Worm (Caenorhabditis elegans): ENCODE data around the gene K02A6.2.

K02A6.2 gene

DNA sequence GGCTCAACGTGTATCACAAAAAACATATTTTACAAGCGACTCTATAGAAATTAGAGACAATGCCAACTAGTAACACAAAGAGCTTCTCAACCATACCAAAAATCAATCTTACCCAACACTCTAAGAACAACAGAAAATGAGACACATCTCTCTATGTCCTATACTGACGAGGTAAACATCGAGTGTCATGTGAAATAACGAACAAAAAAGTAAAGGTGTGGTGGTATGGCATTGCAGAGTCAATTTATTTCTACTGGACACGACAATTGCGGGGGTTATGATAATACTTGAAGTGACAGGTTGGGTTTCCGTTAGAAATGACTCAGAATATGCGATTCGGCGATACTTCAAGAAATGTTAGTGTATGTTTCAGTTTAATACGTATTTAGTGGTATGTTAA is 11.7 kb upstream of the K02A6.2 start:
- TF ChIP-seq lin-13 (tag; optimal IDR thresholded peaks at IDR 0.05) (no peak), mls-2 (tag; optimal IDR thresholded peaks at IDR 0.05) (no peak), unc-120 (tag; optimal IDR thresholded peaks at IDR 0.05; ENCODE audit: poor library complexity, severe bottlenecking) (no peak), blmp-1 (tag; optimal IDR thresholded peaks at IDR 0.05) (no peak), ces-1 (GFP tag; optimal IDR thresholded peaks at IDR 0.05) (no peak)

DNA sequence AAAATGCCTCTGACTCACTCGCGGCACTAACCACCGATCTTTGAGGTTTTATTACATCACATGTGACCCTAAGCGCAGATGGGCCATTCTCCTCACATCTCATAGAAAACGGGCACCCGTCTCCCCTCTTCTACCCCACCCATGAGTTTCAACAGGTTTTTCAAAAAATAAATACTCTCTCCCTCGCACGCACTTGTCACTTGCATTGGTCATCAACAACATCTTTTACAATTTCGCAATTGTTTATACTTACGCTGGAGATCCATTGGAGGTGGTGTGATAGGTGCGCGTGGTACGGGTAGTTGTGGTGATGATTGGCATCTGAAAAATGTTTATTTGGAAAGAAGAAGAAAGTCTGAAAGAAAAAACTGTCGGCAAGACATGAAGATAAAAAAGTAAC is 11.2 kb upstream of the K02A6.2 start, which contains the start of gene M60.4:
TSS of gene M60.4 (minus strand) at position 321 of the 400 bp plus-strand sequence.
- TF ChIP-seq ceh-43 (GFP tag; optimal IDR thresholded peaks at IDR 0.05) (no peak), sptf-1 (tag; optimal IDR thresholded peaks at IDR 0.05) (no peak), bed-3 (GFP tag; optimal IDR thresholded peaks at IDR 0.05) (no peak), unc-62 (GFP tag; optimal IDR thresholded peaks at IDR 0.05) (peak; percentile 54), hlh-1 (tag; optimal IDR thresholded peaks at IDR 0.05) (no peak), snpc-4 (tag; optimal IDR thresholded peaks at IDR 0.05) (no peak)

DNA sequence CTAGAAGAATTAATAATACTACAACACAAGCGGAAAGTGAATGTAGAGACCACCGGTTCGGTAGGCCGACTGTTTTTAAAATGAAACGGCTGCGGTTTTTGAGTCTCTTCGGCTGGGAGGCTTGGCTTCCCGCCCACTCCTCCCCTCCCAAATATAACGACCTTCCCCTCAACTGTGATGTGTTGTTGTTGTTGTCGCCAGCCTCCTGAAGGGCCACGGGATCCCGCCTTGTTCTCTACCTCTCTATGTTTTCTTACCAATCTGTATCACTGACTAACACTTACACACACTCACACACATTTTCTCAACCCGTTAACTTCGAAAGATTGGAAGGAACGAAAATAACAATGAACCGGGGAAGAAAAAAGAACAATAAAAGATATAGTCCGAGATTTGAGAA is 8.7 kb upstream of the K02A6.2 start:
- TF ChIP-seq nhr-12 (tag; optimal IDR thresholded peaks at IDR 0.05) (no peak), bed-3 (GFP tag; optimal IDR thresholded peaks at IDR 0.05) (no peak), ces-1 (GFP tag; optimal IDR thresholded peaks at IDR 0.05) (no peak), M03D4.4 (tag; optimal IDR thresholded peaks at IDR 0.05) (no peak), tbx-8 (GFP tag; optimal IDR thresholded peaks at IDR 0.05) (no peak), nhr-2 (tag; optimal IDR thresholded peaks at IDR 0.05) (no peak), sptf-1 (tag; optimal IDR thresholded peaks at IDR 0.05) (no peak), nhr-76 (tag; optimal IDR thresholded peaks at IDR 0.05) (no peak), drap-1 (GFP tag; optimal IDR thresholded peaks at IDR 0.05) (no peak), lin-13 (tag; optimal IDR thresholded peaks at IDR 0.05) (no peak), zip-8 (tag; optimal IDR thresholded peaks at IDR 0.05) (no peak), hlh-1 (tag; optimal IDR thresholded peaks at IDR 0.05) (no peak), mls-2 (tag; optimal IDR thresholded peaks at IDR 0.05) (no peak), unc-62 (GFP tag; optimal IDR thresholded peaks at IDR 0.05) (no peak), mep-1 (tag; optimal IDR thresholded peaks at IDR 0.05) (no peak), lsy-2 (tag; optimal IDR thresholded peaks at IDR 0.05) (no peak)

DNA sequence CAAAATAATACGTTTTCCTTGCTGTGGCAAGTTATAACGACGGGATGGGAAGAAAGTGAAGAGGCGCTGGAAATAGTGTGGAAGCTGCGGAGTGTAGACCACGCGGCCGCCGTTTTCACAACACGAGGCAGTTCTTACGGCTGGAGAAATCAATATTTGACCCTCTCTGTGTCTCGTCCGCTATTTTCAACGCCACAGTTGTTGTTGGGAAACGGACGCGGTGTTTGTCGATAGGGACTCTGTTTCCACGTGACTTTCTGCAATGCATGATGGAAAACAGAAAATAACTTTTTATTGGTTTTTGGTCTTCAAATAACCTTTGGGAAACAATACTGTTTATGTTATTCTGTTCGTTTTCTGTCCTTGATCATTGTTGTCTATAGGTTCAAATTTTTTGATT is 7.0 kb upstream of the K02A6.2 start, which contains the start of gene K02A6.3:
TSS of gene K02A6.3 (minus strand) at position 74 of the 400 bp plus-strand sequence.
- TF ChIP-seq drap-1 (GFP tag; optimal IDR thresholded peaks at IDR 0.05) = peak; percentile 6
- peak; percentile 57 for TF ChIP-seq pha-4 (tag; optimal IDR thresholded peaks at IDR 0.05)
- TF ChIP-seq unc-120 (tag; optimal IDR thresholded peaks at IDR 0.05; ENCODE audit: poor library complexity, severe bottlenecking) = peak; percentile 53
- peak; percentile 56 for TF ChIP-seq blmp-1 (tag; optimal IDR thresholded peaks at IDR 0.05)
- peak; percentile 4 for TF ChIP-seq ham-2 (GFP tag; optimal IDR thresholded peaks at IDR 0.05)
- TF ChIP-seq bed-3 (GFP tag; optimal IDR thresholded peaks at IDR 0.05) = no peak
- peak; percentile 81 for TF ChIP-seq hlh-1 (tag; optimal IDR thresholded peaks at IDR 0.05)
- TF ChIP-seq unc-62 (GFP tag; optimal IDR thresholded peaks at IDR 0.05) = peak; percentile 16
- TF ChIP-seq tbx-8 (GFP tag; optimal IDR thresholded peaks at IDR 0.05) = no peak
- TF ChIP-seq ces-1 (GFP tag; optimal IDR thresholded peaks at IDR 0.05) = peak; percentile 48
- no peak for TF ChIP-seq ztf-11 (tag; optimal IDR thresholded peaks at IDR 0.05)
- peak; percentile 2 for TF ChIP-seq cnd-1 (tag; optimal IDR thresholded peaks at IDR 0.05)
- peak; percentile 44 for TF ChIP-seq nhr-237 (tag; optimal IDR thresholded peaks at IDR 0.05)

DNA sequence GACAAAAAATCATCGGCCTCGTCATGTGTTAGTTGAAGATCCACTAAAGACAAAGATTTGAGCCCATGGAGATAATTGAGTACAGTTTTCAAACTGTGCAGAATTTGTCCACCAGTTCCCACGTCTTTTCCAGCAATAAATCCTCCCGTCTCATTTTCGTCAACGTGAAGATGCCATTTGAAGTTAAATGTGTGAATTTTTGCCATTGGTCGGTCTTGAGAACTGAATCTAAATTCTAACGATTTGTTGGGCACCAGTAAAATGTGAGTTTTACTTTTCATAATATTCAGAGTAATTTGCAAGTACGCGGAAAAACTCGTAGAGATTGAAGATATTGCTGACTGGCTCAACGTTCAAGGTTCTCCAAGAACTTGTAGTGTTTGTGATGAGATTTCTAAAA is 5.8 kb upstream of the K02A6.2 start:
- TF ChIP-seq mab-5 (tag; optimal IDR thresholded peaks at IDR 0.05) (no peak), nhr-2 (tag; optimal IDR thresholded peaks at IDR 0.05) (no peak), elt-1 (tag; optimal IDR thresholded peaks at IDR 0.05; ENCODE audit: borderline replicate concordance, insufficient read depth) (no peak), ceh-43 (GFP tag; optimal IDR thresholded peaks at IDR 0.05) (no peak), M03D4.4 (tag; optimal IDR thresholded peaks at IDR 0.05) (no peak), lin-13 (tag; optimal IDR thresholded peaks at IDR 0.05) (no peak), nhr-237 (tag; optimal IDR thresholded peaks at IDR 0.05) (no peak), lsy-2 (tag; optimal IDR thresholded peaks at IDR 0.05) (no peak)

DNA sequence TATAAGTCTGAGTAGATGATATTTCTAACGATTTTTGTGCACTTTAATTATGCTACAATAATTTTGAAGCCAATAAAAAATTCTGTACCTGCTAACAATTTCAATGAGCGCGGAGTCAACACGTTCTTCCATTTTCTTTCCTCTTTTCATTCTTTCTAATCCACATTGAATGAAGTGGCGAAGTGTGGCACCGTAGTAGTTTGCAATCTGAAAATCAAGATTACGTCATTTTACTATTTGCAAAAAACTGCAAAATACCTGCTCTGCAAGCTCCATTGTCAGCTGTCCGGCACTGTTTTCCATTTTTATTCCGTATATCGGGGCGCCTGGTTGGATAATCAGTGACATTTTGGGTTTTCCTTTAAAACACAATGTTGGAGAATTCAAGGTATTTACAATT is 4.4 kb upstream of the K02A6.2 start:
- TF ChIP-seq lin-32 (GFP tag; optimal IDR thresholded peaks at IDR 0.05) = no peak
- TF ChIP-seq unc-39 (tag; optimal IDR thresholded peaks at IDR 0.05) = no peak
- TF ChIP-seq elt-1 (tag; optimal IDR thresholded peaks at IDR 0.05; ENCODE audit: borderline replicate concordance, insufficient read depth) = no peak
- peak; percentile 37 for TF ChIP-seq zip-8 (tag; optimal IDR thresholded peaks at IDR 0.05)

All from whole organism, mixed stage, embryonic.